ENCODE assay signal across 1 fruit fly cellular context in the genomic region with DNA sequence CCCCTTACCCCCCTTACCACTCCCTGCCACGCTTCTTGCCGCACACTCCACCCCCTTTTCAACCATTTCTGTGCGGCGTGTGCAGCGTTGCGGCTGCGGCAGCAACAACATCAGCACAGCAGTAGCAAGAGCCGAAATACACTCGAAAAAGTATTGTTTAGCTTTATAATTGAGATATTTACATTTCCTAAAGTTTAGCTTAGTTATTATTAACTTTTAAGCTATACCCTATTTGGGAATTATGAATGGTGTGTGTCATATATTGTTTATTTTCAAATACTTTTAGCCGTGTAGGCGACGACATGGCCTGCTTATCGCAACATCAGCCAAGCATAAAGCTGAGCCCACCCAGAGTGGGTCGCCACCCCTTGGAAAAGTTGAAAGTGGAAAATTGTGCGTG.
A peak's percentile ranks its signal among the peaks of the same experiment; 100 is the strongest.
TF ChIP-seq lines count a peak whose summit lies in the region.

No protein-coding gene starts in this region.

TF ChIP-seq in whole organism, embryonic, 481 proteins besides CTCF, POLR2A, EP300 and RAD21 (continued from another document and continues in another):
- TF ChIP-seq slou (GFP tag; optimal IDR thresholded peaks at IDR 0.05; lab: Kevin White, UChicago) (no peak), Hmr (GFP tag; optimal IDR thresholded peaks at IDR 0.05; lab: Kevin White, UChicago) (peak; percentile 76), nerfin-1 (tag; optimal IDR thresholded peaks at IDR 0.05; lab: Kevin White, UChicago) (peak; percentile 45), CG10267 (tag; optimal IDR thresholded peaks at IDR 0.05; lab: Kevin White, UChicago) (peak; percentile 49), B-H2 (GFP tag; optimal IDR thresholded peaks at IDR 0.05; lab: Kevin White, UChicago) (no peak), CG32532 (GFP tag; IDR thresholded peaks at IDR 0.05; lab: Robert Waterston, UW) (peak; percentile 61; the same call in 1 of the 2 replicates), E2f1 (GFP tag; IDR thresholded peaks at IDR 0.05; lab: Robert Waterston, UW) (peak; percentile 69), Dbx (GFP tag; IDR thresholded peaks at IDR 0.05; lab: Robert Waterston, UW) (peak; percentile 73), CG1233 (GFP tag; optimal IDR thresholded peaks at IDR 0.05; lab: Kevin White, UChicago) (peak; percentile 46), Bteb2 (GFP tag; optimal IDR thresholded peaks at IDR 0.05; lab: Kevin White, UChicago) (peak; percentile 9), CG7271 (tag; optimal IDR thresholded peaks at IDR 0.05; lab: Kevin White, UChicago) (no peak), row (GFP tag; IDR thresholded peaks at IDR 0.05; lab: Robert Waterston, UW) (peak; percentile 81), CG43689 (GFP tag; IDR thresholded peaks at IDR 0.05; lab: Robert Waterston, UW) (0 out of 2 replicates have a peak, but pooled peaks have one; percentile 22), en (GFP tag; optimal IDR thresholded peaks at IDR 0.05; lab: Kevin White, UChicago) (peak; percentile 17), HLH3B (GFP tag; IDR thresholded peaks at IDR 0.05; lab: Robert Waterston, UW) (peak; percentile 80), Ets97D (GFP tag; optimal IDR thresholded peaks at IDR 0.05; lab: Kevin White, UChicago) (peak; percentile 2), CG31224 (GFP tag; IDR thresholded peaks at IDR 0.05; lab: Robert Waterston, UW) (peak; percentile 39; the same call in 1 of the 2 replicates), Gug (GFP tag; IDR thresholded peaks at IDR 0.05; lab: Robert Waterston, UW) (peak; percentile 50; the same call in 2 of the 4 replicates), CG2129 (GFP tag; IDR thresholded peaks at IDR 0.05; lab: Robert Waterston, UW; ENCODE audit: partially characterized antibody) (no peak), cato (GFP tag; optimal IDR thresholded peaks at IDR 0.05; lab: Kevin White, UChicago; ENCODE audit: borderline replicate concordance) (no peak), CG12942 (GFP tag; optimal IDR thresholded peaks at IDR 0.05; lab: Kevin White, UChicago) (peak; percentile 9), CG18764 (GFP tag; optimal IDR thresholded peaks at IDR 0.05; lab: Kevin White, UChicago) (peak; percentile 31), Ssrp (tag; optimal IDR thresholded peaks at IDR 0.05; lab: Kevin White, UChicago) (peak; percentile 61), CG13775 (GFP tag; optimal IDR thresholded peaks at IDR 0.05; lab: Kevin White, UChicago) (peak; percentile 16), NfI (GFP tag; optimal IDR thresholded peaks at IDR 0.05; lab: Kevin White, UChicago) (peak; percentile 37), CG10543 (GFP tag; optimal IDR thresholded peaks at IDR 0.05; lab: Kevin White, UChicago) (no peak), cas (GFP tag; IDR thresholded peaks at IDR 0.05; lab: Robert Waterston, UW) (no peak), CG1602 (GFP tag; optimal IDR thresholded peaks at IDR 0.05; lab: Kevin White, UChicago) (peak; percentile 35), salm (tag; optimal IDR thresholded peaks at IDR 0.05; lab: Kevin White, UChicago) (peak; percentile 36), cwo (GFP tag; optimal IDR thresholded peaks at IDR 0.05; lab: Kevin White, UChicago) (peak; percentile 71), Abd-B (GFP tag; optimal IDR thresholded peaks at IDR 0.05; lab: Kevin White, UChicago) (peak; percentile 20), CG2120 (GFP tag; optimal IDR thresholded peaks at IDR 0.05; lab: Kevin White, UChicago) (peak; percentile 72), Bdp1 (GFP tag; optimal IDR thresholded peaks at IDR 0.05; lab: Kevin White, UChicago) (peak; percentile 16), CG31365 (tag; optimal IDR thresholded peaks at IDR 0.05; lab: Kevin White, UChicago) (peak; percentile 23), CkIIα-i1 (GFP tag; IDR thresholded peaks at IDR 0.05; lab: Robert Waterston, UW) (0 out of 2 replicates have a peak, but pooled peaks have one; percentile 16), CG12744 (GFP tag; optimal IDR thresholded peaks at IDR 0.05; lab: Kevin White, UChicago) (peak; percentile 11), CG12155 (GFP tag; optimal IDR thresholded peaks at IDR 0.05; lab: Kevin White, UChicago) (peak; percentile 41), grau (tag; optimal IDR thresholded peaks at IDR 0.05; lab: Kevin White, UChicago) (peak; percentile 70), lmd (GFP tag; IDR thresholded peaks at IDR 0.05; lab: Robert Waterston, UW) (peak; percentile 74), CG17802 (tag; optimal IDR thresholded peaks at IDR 0.05; lab: Kevin White, UChicago) (peak; percentile 26), org-1 (GFP tag; optimal IDR thresholded peaks at IDR 0.05; lab: Kevin White, UChicago) (peak; percentile 46), CG30403 (GFP tag; optimal IDR thresholded peaks at IDR 0.05; lab: Kevin White, UChicago) (peak; percentile 62), caup (GFP tag; optimal IDR thresholded peaks at IDR 0.05; lab: Kevin White, UChicago; ENCODE audit: severe bottlenecking) (peak; percentile 64), Fer1 (GFP tag; optimal IDR thresholded peaks at IDR 0.05; lab: Kevin White, UChicago) (peak; percentile 85), CG12659 (GFP tag; optimal IDR thresholded peaks at IDR 0.05; lab: Kevin White, UChicago) (peak; percentile 67), Dek (tag; optimal IDR thresholded peaks at IDR 0.05; lab: Kevin White, UChicago) (peak; percentile 46), Awh (GFP tag; IDR thresholded peaks at IDR 0.05; lab: Robert Waterston, UW) (peak; percentile 60; the same call in 1 of the 2 replicates), CG6272 (GFP tag; IDR thresholded peaks at IDR 0.05; lab: Robert Waterston, UW) (no peak), CG11504 (tag; optimal IDR thresholded peaks at IDR 0.05; lab: Kevin White, UChicago) (peak; percentile 82), zen2 (GFP tag; IDR thresholded peaks at IDR 0.05; lab: Robert Waterston, UW; ENCODE audit: partially characterized antibody) (no peak), ttk (GFP tag; IDR thresholded peaks at IDR 0.05; lab: Robert Waterston, UW) (peak; percentile 61), CG9437 (GFP tag; optimal IDR thresholded peaks at IDR 0.05; lab: Kevin White, UChicago) (peak; percentile 23), Mrtf (GFP tag; IDR thresholded peaks at IDR 0.05; lab: Robert Waterston, UW) (peak; percentile 60; the same call in 1 of the 3 replicates), Deaf1 (tag; optimal IDR thresholded peaks at IDR 0.05; lab: Kevin White, UChicago) (peak; percentile 40), CG3407 (GFP tag; optimal IDR thresholded peaks at IDR 0.05; lab: Kevin White, UChicago) (peak; percentile 45), tap (tag; optimal IDR thresholded peaks at IDR 0.05; lab: Kevin White, UChicago) (peak; percentile 61), grn (GFP tag; optimal IDR thresholded peaks at IDR 0.05; lab: Kevin White, UChicago) (peak; percentile 72), tup (GFP tag; optimal IDR thresholded peaks at IDR 0.05; lab: Kevin White, UChicago) (no peak), CG9932 (GFP tag; IDR thresholded peaks at IDR 0.05; lab: Robert Waterston, UW) (peak; percentile 46; the same call in 1 of the 2 replicates), CG12391 (tag; optimal IDR thresholded peaks at IDR 0.05; lab: Kevin White, UChicago) (peak; percentile 67), Sin3A (optimal IDR thresholded peaks at IDR 0.05; lab: Kevin White, UChicago) (no peak), CG17829 (tag; optimal IDR thresholded peaks at IDR 0.05; lab: Kevin White, UChicago) (peak; percentile 52), vnd (GFP tag; IDR thresholded peaks at IDR 0.05; lab: Robert Waterston, UW; ENCODE audit: partially characterized antibody) (no peak), CG11560 (tag; IDR thresholded peaks at IDR 0.05; lab: Robert Waterston, UW) (0 out of 3 replicates have a peak, but pooled peaks have one; percentile 28), Spps (tag; optimal IDR thresholded peaks at IDR 0.05; lab: Kevin White, UChicago) (peak; percentile 11), CG12236 (GFP tag; optimal IDR thresholded peaks at IDR 0.05; lab: Kevin White, UChicago) (no peak), CG4820 (GFP tag; optimal IDR thresholded peaks at IDR 0.05; lab: Kevin White, UChicago) (peak; percentile 58), CG11695 (GFP tag; IDR thresholded peaks at IDR 0.05; lab: Robert Waterston, UW) (0 out of 3 replicates have a peak, but pooled peaks have one; percentile 52), Hsf (GFP tag; optimal IDR thresholded peaks at IDR 0.05; lab: Kevin White, UChicago) (peak; percentile 40), Hey (tag; optimal IDR thresholded peaks at IDR 0.05; lab: Kevin White, UChicago) (peak; percentile 31), zfh1 (GFP tag; IDR thresholded peaks at IDR 0.05; lab: Robert Waterston, UW) (peak; percentile 66), CG5953 (GFP tag; IDR thresholded peaks at IDR 0.05; lab: Robert Waterston, UW) (no peak; the same call in 1 of the 2 replicates), CG11398 (GFP tag; optimal IDR thresholded peaks at IDR 0.05; lab: Kevin White, UChicago) (no peak), onecut (GFP tag; IDR thresholded peaks at IDR 0.05; lab: Robert Waterston, UW) (peak; percentile 55), Dip3 (GFP tag; optimal IDR thresholded peaks at IDR 0.05; lab: Kevin White, UChicago) (peak; percentile 5), NC2β (GFP tag; optimal IDR thresholded peaks at IDR 0.05; lab: Kevin White, UChicago) (peak; percentile 13), CG2712 (tag; optimal IDR thresholded peaks at IDR 0.05; lab: Kevin White, UChicago) (peak; percentile 73), chinmo (GFP tag; IDR thresholded peaks at IDR 0.05; lab: Robert Waterston, UW; ENCODE audit: partially characterized antibody) (0 out of 4 replicates have a peak, but pooled peaks have one; percentile 25), repo (GFP tag; optimal IDR thresholded peaks at IDR 0.05; lab: Kevin White, UChicago) (peak; percentile 30), Pdp1 (GFP tag; optimal IDR thresholded peaks at IDR 0.05; lab: Kevin White, UChicago) (peak; percentile 49 to 50), fd102C (GFP tag; optimal IDR thresholded peaks at IDR 0.05; lab: Kevin White, UChicago) (no peak), CG6791 (GFP tag; IDR thresholded peaks at IDR 0.05; lab: Robert Waterston, UW; ENCODE audit: partially characterized antibody) (no peak), CG10366 (GFP tag; IDR thresholded peaks at IDR 0.05; lab: Robert Waterston, UW) (peak; percentile 54), CG6689 (GFP tag; IDR thresholded peaks at IDR 0.05; lab: Robert Waterston, UW) (peak; percentile 75), CG4854 (GFP tag; optimal IDR thresholded peaks at IDR 0.05; lab: Kevin White, UChicago) (peak; percentile 19), CG17328 (GFP tag; IDR thresholded peaks at IDR 0.05; lab: Robert Waterston, UW) (peak; percentile 61; the same call in 1 of the 2 replicates), HHEX (GFP tag; optimal IDR thresholded peaks at IDR 0.05; lab: Kevin White, UChicago) (peak; percentile 67), ftz-f1 (GFP tag; optimal IDR thresholded peaks at IDR 0.05; lab: Kevin White, UChicago) (no peak), p53 (GFP tag; optimal IDR thresholded peaks at IDR 0.05; lab: Kevin White, UChicago) (no peak), CG18599 (GFP tag; optimal IDR thresholded peaks at IDR 0.05; lab: Kevin White, UChicago) (peak; percentile 89), Sox102F (GFP tag; optimal IDR thresholded peaks at IDR 0.05; lab: Kevin White, UChicago) (peak; percentile 73), CG6813 (GFP tag; optimal IDR thresholded peaks at IDR 0.05; lab: Kevin White, UChicago) (peak; percentile 63), fu2 (GFP tag; optimal IDR thresholded peaks at IDR 0.05; lab: Kevin White, UChicago) (peak; percentile 19), otp (GFP tag; IDR thresholded peaks at IDR 0.05; lab: Robert Waterston, UW) (peak; percentile 39; the same call in 1 of the 3 replicates), CG2678 (tag; optimal IDR thresholded peaks at IDR 0.05; lab: Kevin White, UChicago) (peak; percentile 82), Asciz (GFP tag; optimal IDR thresholded peaks at IDR 0.05; lab: Kevin White, UChicago) (peak; percentile 59), CG14441 (GFP tag; IDR thresholded peaks at IDR 0.05; lab: Robert Waterston, UW) (peak; percentile 59; the same call in 1 of the 2 replicates), knrl (GFP tag; IDR thresholded peaks at IDR 0.05; lab: Robert Waterston, UW; ENCODE audit: partially characterized antibody) (no peak), CG5180 (GFP tag; optimal IDR thresholded peaks at IDR 0.05; lab: Kevin White, UChicago) (peak; percentile 37), Hr3 (GFP tag; optimal IDR thresholded peaks at IDR 0.05; lab: Kevin White, UChicago) (peak; percentile 56), Aef1 (GFP tag; IDR thresholded peaks at IDR 0.05; lab: Robert Waterston, UW) (peak; percentile 61), ase (GFP tag; IDR thresholded peaks at IDR 0.05; lab: Robert Waterston, UW) (peak; percentile 39; the same call in 1 of the 3 replicates), Ravus (GFP tag; IDR thresholded peaks at IDR 0.05; lab: Robert Waterston, UW) (no peak), Gsc (GFP tag; IDR thresholded peaks at IDR 0.05; lab: Robert Waterston, UW) (0 out of 2 replicates have a peak, but pooled peaks have one; percentile 18), Oli (tag; optimal IDR thresholded peaks at IDR 0.05; lab: Kevin White, UChicago) (peak; percentile 67), CG9215 (GFP tag; IDR thresholded peaks at IDR 0.05; lab: Robert Waterston, UW) (peak; percentile 36; the same call in 1 of the 2 replicates), Trl (optimal IDR thresholded peaks at IDR 0.05; lab: Kevin White, UChicago) (no peak), Trl (GFP tag; optimal IDR thresholded peaks at IDR 0.05; lab: Kevin White, UChicago) (peak; percentile 20), dan (GFP tag; IDR thresholded peaks at IDR 0.05; lab: Robert Waterston, UW) (no peak), Side (GFP tag; optimal IDR thresholded peaks at IDR 0.05; lab: Kevin White, UChicago) (peak; percentile 33), Scr (GFP tag; IDR thresholded peaks at IDR 0.05; lab: Robert Waterston, UW; ENCODE audit: partially characterized antibody) (no peak), ERR (GFP tag; optimal IDR thresholded peaks at IDR 0.05; lab: Kevin White, UChicago) (peak; percentile 21), CG6654 (GFP tag; optimal IDR thresholded peaks at IDR 0.05; lab: Kevin White, UChicago) (no peak), lilli (GFP tag; optimal IDR thresholded peaks at IDR 0.05; lab: Kevin White, UChicago) (peak; percentile 64), Tbp (GFP tag; optimal IDR thresholded peaks at IDR 0.05; lab: Kevin White, UChicago) (no peak), CG6683 (GFP tag; optimal IDR thresholded peaks at IDR 0.05; lab: Kevin White, UChicago) (peak; percentile 71), CG12219 (GFP tag; optimal IDR thresholded peaks at IDR 0.05; lab: Kevin White, UChicago) (peak; percentile 33), sisA (GFP tag; IDR thresholded peaks at IDR 0.05; lab: Robert Waterston, UW) (peak; percentile 66), Ets65A (GFP tag; lab: Kevin White, UChicago) (peak; percentile 88), tna (GFP tag; IDR thresholded peaks at IDR 0.05; lab: Robert Waterston, UW; ENCODE audit: partially characterized antibody) (no peak), CG1024 (GFP tag; IDR thresholded peaks at IDR 0.05; lab: Robert Waterston, UW) (peak; percentile 60), lab (GFP tag; optimal IDR thresholded peaks at IDR 0.05; lab: Kevin White, UChicago) (peak; percentile 89)
